Worm (Caenorhabditis elegans) whole organism, mixed stage, embryonic: Measurements from ENCODE around the gene catp-6.

Source experiments
- M03D4.4 ChIP-seq: sonication (generic microtip); optimal IDR thresholded peaks from 2 replicates; lab custom pipeline; 2017; ENCODE audit warnings: mild to moderate bottlenecking, missing genetic modification characterization, missing compliant biosample characterization
- blmp-1 ChIP-seq: fragments of 150-350 bp; optimal IDR thresholded peaks from 2 replicates; lab custom pipeline; 2014; ENCODE audit warnings: missing biosample characterization, missing genetic modification characterization
- ceh-39 ChIP-seq: fragments of 150-350 bp; optimal IDR thresholded peaks from 2 replicates; lab custom pipeline; 2014; ENCODE audit warnings: missing biosample characterization, missing genetic modification characterization
- ces-1 ChIP-seq: fragments of 150-350 bp; optimal IDR thresholded peaks from 2 replicates; lab custom pipeline; 2014; ENCODE audit warnings: missing biosample characterization, missing genetic modification reagents, missing genetic modification characterization
- cnd-1 ChIP-seq: fragments of 200-800 bp; sonication (Bioruptor generic); optimal IDR thresholded peaks from 2 replicates; lab custom pipeline; 2018; ENCODE audit warnings: mild to moderate bottlenecking, missing genetic modification characterization, missing compliant biosample characterization
- drap-1 ChIP-seq: fragments of 200-800 bp; sonication (Bioruptor generic); optimal IDR thresholded peaks from 3 replicates; lab custom pipeline; 2018; ENCODE audit warnings: mild to moderate bottlenecking, missing genetic modification characterization, missing compliant biosample characterization
- elt-1 ChIP-seq: sonication (generic microtip); optimal IDR thresholded peaks from 2 replicates; lab custom pipeline; 2017; ENCODE audit warnings: missing genetic modification characterization, mild to moderate bottlenecking, missing compliant biosample characterization, antibody characterized with exemption, moderate library complexity, borderline replicate concordance; ENCODE audit not compliant: insufficient read depth
- elt-3 ChIP-seq: fragments of 150-350 bp; optimal IDR thresholded peaks from 2 replicates; lab custom pipeline; 2014; ENCODE audit warnings: missing biosample characterization, missing genetic modification characterization
- flh-1 ChIP-seq: fragments of 200-800 bp; sonication (Bioruptor generic); optimal IDR thresholded peaks from 2 replicates; lab custom pipeline; 2018; ENCODE audit warnings: mild to moderate bottlenecking, missing genetic modification characterization, moderate library complexity, missing compliant biosample characterization
- ham-2 ChIP-seq: fragments of 200-800 bp; sonication (Bioruptor generic); optimal IDR thresholded peaks from 2 replicates; lab custom pipeline; 2018; ENCODE audit warnings: mild to moderate bottlenecking, missing genetic modification characterization, missing compliant biosample characterization
- lin-13 ChIP-seq: fragments of 150-350 bp; optimal IDR thresholded peaks from 2 replicates; lab custom pipeline; 2014; ENCODE audit warnings: missing biosample characterization, missing genetic modification characterization
- lin-32 ChIP-seq: fragments of 200-800 bp; sonication (Bioruptor generic); optimal IDR thresholded peaks from 2 replicates; lab custom pipeline; 2018; ENCODE audit warnings: mild to moderate bottlenecking, missing genetic modification characterization, missing compliant biosample characterization
- lsy-2 ChIP-seq: fragments of 150-350 bp; optimal IDR thresholded peaks from 2 replicates; lab custom pipeline; 2014; ENCODE audit warnings: missing biosample characterization, missing genetic modification characterization
- mab-5 ChIP-seq: fragments of 150-350 bp; optimal IDR thresholded peaks from 2 replicates; lab custom pipeline; 2014; ENCODE audit warnings: missing biosample characterization, missing genetic modification characterization
- mep-1 ChIP-seq: fragments of 150-350 bp; optimal IDR thresholded peaks from 2 replicates; lab custom pipeline; 2017; ENCODE audit warnings: missing biosample characterization, missing genetic modification reagents, missing genetic modification characterization, inconsistent platforms
- nhr-12 ChIP-seq: fragments of 150-350 bp; optimal IDR thresholded peaks from 2 replicates; lab custom pipeline; 2014; ENCODE audit warnings: missing biosample characterization, missing genetic modification characterization
- nhr-2 ChIP-seq: fragments of 150-350 bp; optimal IDR thresholded peaks from 2 replicates; lab custom pipeline; 2014; ENCODE audit warnings: missing biosample characterization, missing genetic modification characterization
- nhr-28 ChIP-seq: fragments of 150-350 bp; optimal IDR thresholded peaks from 2 replicates; lab custom pipeline; 2014; ENCODE audit warnings: missing biosample characterization, missing genetic modification characterization
- nhr-76 ChIP-seq: sonication (generic microtip); optimal IDR thresholded peaks from 2 replicates; lab custom pipeline; 2017; ENCODE audit warnings: missing biosample characterization, missing genetic modification characterization
- pha-4 ChIP-seq: fragments of 150-350 bp; optimal IDR thresholded peaks from 2 replicates; lab custom pipeline; 2018; ENCODE audit warnings: missing biosample characterization, missing genetic modification reagents, missing genetic modification characterization
- sem-2 ChIP-seq: fragments of 200-800 bp; sonication (Bioruptor generic); optimal IDR thresholded peaks from 2 replicates; lab custom pipeline; 2018; ENCODE audit warnings: mild to moderate bottlenecking, missing genetic modification characterization, missing compliant biosample characterization
- snpc-4 ChIP-seq: fragments of 150-350 bp; optimal IDR thresholded peaks from 2 replicates; lab custom pipeline; 2014; ENCODE audit warnings: missing biosample characterization, missing genetic modification characterization
- sptf-1 ChIP-seq: sonication (generic microtip); optimal IDR thresholded peaks from 2 replicates; lab custom pipeline; 2017; ENCODE audit warnings: mild to moderate bottlenecking, missing genetic modification characterization, moderate library complexity, missing compliant biosample characterization
- tbx-8 ChIP-seq: fragments of 200-800 bp; sonication (Bioruptor generic); optimal IDR thresholded peaks from 2 replicates; lab custom pipeline; 2018; ENCODE audit warnings: mild to moderate bottlenecking, missing genetic modification characterization, moderate library complexity, missing compliant biosample characterization
- unc-120 ChIP-seq: sonication (generic microtip); optimal IDR thresholded peaks from 2 replicates; lab custom pipeline; 2017; ENCODE audit warnings: missing genetic modification characterization, missing compliant biosample characterization; ENCODE audit not compliant: poor library complexity, severe bottlenecking
- unc-39 ChIP-seq: fragments of 150-350 bp; optimal IDR thresholded peaks from 2 replicates; lab custom pipeline; 2014; ENCODE audit warnings: missing biosample characterization, missing genetic modification characterization
- unc-62 ChIP-seq: fragments of 150-350 bp; optimal IDR thresholded peaks from 2 replicates; lab custom pipeline; 2014; ENCODE audit warnings: missing biosample characterization, missing genetic modification reagents, missing genetic modification characterization
- zip-8 ChIP-seq: fragments of 150-350 bp; optimal IDR thresholded peaks from 2 replicates; lab custom pipeline; 2014; ENCODE audit warnings: missing biosample characterization, missing genetic modification characterization
- ztf-11 ChIP-seq: fragments of 150-350 bp; optimal IDR thresholded peaks from 2 replicates; lab custom pipeline; 2014; ENCODE audit warnings: missing biosample characterization, missing genetic modification characterization

Gene catp-6

ce11 chrIV:9866865-9867264 lies 42.5 kb upstream of the catp-6 start:
- TF ChIP-seq nhr-28 (tag; lab: Kevin White, UChicago) (no peak), elt-3 (tag; lab: Kevin White, UChicago) (no peak), sptf-1 (tag; lab: Kevin White, UChicago) (no peak), sem-2 (no peak), nhr-12 (tag; lab: Kevin White, UChicago) (no peak), lin-13 (no peak), zip-8 (tag; lab: Kevin White, UChicago) (no peak), elt-1 (tag; lab: Kevin White, UChicago) (no peak), unc-62 (GFP tag; lab: Kevin White, UChicago) (no peak), drap-1 (GFP tag; lab: Kevin White, UChicago) (no peak)

ce11 chrIV:9864778-9865177 lies 40.4 kb upstream of the catp-6 start, which contains the start of the genes K07F5.15 and K07F5.22:
K07F5.15 (plus strand) TSS chrIV:9865078.
K07F5.22 (plus strand) TSS chrIV:9865078.
- no peak for TF ChIP-seq sptf-1 (tag; lab: Kevin White, UChicago)
- TF ChIP-seq ham-2 (GFP tag; lab: Kevin White, UChicago): no peak
- no peak for TF ChIP-seq lin-32
- no peak for TF ChIP-seq nhr-76 (tag; lab: Kevin White, UChicago)

ce11 chrIV:9863817-9864216 lies 39.4 kb upstream of the catp-6 start, which contains the start of gene K07F5.16:
K07F5.16 (plus strand) TSS chrIV:9864117.
- TF ChIP-seq nhr-12 (tag; lab: Kevin White, UChicago) (no peak), lin-13 (no peak), pha-4 (tag; lab: Kevin White, UChicago) (no peak), nhr-28 (tag; lab: Kevin White, UChicago) (no peak), sptf-1 (tag; lab: Kevin White, UChicago) (no peak), drap-1 (GFP tag; lab: Kevin White, UChicago) (no peak), sem-2 (no peak), mep-1 (tag; lab: Kevin White, UChicago) (no peak), unc-62 (GFP tag; lab: Kevin White, UChicago) (no peak), snpc-4 (tag; lab: Kevin White, UChicago) (no peak), flh-1 (GFP tag; lab: Kevin White, UChicago) (no peak), unc-39 (no peak), elt-1 (tag; lab: Kevin White, UChicago) (no peak), zip-8 (tag; lab: Kevin White, UChicago) (no peak)

DNA sequence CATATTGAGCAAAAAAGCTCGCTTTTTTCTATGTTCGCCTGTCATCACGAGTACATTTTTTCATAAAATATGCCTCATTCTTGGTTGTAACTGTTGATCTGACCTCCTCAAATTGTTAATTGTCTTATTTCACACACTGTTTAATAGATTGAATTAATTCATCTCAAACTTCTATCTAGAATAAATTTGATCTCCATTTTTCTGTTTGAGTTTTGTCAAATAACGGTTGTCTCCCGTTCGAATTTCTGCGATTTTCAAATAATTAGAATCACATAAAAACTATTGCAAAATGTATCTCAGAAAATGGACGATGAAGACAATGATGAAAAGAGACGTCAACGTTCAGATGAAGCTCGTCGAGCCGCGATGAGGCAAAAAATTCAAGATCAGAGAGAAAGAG lies 37.5 kb upstream of the catp-6 start, which contains the start of gene K07F5.14:
K07F5.14 (plus strand) TSS at position 301 of the 400 bp plus-strand sequence.
- TF ChIP-seq unc-120 (tag; lab: Kevin White, UChicago) (no peak), ces-1 (no peak), tbx-8 (GFP tag; lab: Kevin White, UChicago) (no peak)

DNA sequence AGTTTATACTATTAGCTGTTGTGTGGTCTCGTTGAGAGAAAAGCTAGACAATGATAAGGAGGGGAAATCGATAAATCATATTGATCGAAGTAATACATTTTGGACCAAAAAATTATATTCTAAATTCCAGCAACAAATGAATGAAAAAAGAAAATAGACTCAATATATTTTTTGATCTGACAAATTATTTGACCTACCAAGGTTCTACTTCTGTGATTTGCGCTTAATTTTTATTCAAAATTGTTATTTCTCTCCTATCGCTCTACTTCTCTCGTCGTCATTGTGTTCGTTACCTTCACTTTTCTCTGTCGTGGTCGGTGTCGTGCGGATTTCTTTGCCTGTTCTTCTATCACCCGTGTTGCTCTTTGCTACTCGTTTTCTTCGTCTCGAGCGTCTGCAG lies 34.6 kb upstream of the catp-6 start:
- TF ChIP-seq nhr-28 (tag; lab: Kevin White, UChicago): no peak
- no peak for TF ChIP-seq nhr-2 (tag; lab: Kevin White, UChicago)
- no peak for TF ChIP-seq snpc-4 (tag; lab: Kevin White, UChicago)
- TF ChIP-seq ceh-39: no peak
- TF ChIP-seq unc-120 (tag; lab: Kevin White, UChicago): no peak
- TF ChIP-seq cnd-1 (tag; lab: Kevin White, UChicago): no peak
- no peak for TF ChIP-seq ces-1
- TF ChIP-seq M03D4.4 (tag; lab: Kevin White, UChicago): no peak
- no peak for TF ChIP-seq mab-5 (tag; lab: Kevin White, UChicago)
- no peak for TF ChIP-seq drap-1 (GFP tag; lab: Kevin White, UChicago)
- TF ChIP-seq ham-2 (GFP tag; lab: Kevin White, UChicago): no peak

- TF ChIP-seq nhr-12 (tag; lab: Kevin White, UChicago) (no peak), lsy-2 (tag; lab: Kevin White, UChicago) (peak; percentile 21), ceh-39 (peak; percentile 67), lin-13 (no peak), blmp-1 (tag; lab: Kevin White, UChicago) (no peak), ztf-11 (tag; lab: Kevin White, UChicago) (no peak), elt-3 (tag; lab: Kevin White, UChicago) (no peak), cnd-1 (tag; lab: Kevin White, UChicago) (no peak), mep-1 (tag; lab: Kevin White, UChicago) (peak; percentile 64), zip-8 (tag; lab: Kevin White, UChicago) (no peak)
Observed at ce11 chrIV:9857952-9858488, 33.6 kb upstream of the catp-6 start, which contains the start of gene npp-1. npp-1 (plus strand) TSS chrIV:9858488.
